Worm (Caenorhabditis elegans): Measurements from ENCODE around the gene F49E12.7.

ce11 chrII:8384344-8384743 lies 11.6 kb downstream of the F49E12.7 start:
- TF ChIP-seq lin-39 (tag; optimal IDR thresholded peaks at IDR 0.05) (no peak), sem-4 (tag; optimal IDR thresholded peaks at IDR 0.05) (no peak), ceh-16 (tag; optimal IDR thresholded peaks at IDR 0.05) (no peak), lsy-2 (tag; optimal IDR thresholded peaks at IDR 0.05) (no peak), nhr-237 (tag; optimal IDR thresholded peaks at IDR 0.05) (no peak), snpc-4 (tag; optimal IDR thresholded peaks at IDR 0.05) (no peak), fos-1 (tag; optimal IDR thresholded peaks at IDR 0.05) (peak; percentile 93), ama-1 (optimal IDR thresholded peaks at IDR 0.05) (no peak), elt-3 (tag; optimal IDR thresholded peaks at IDR 0.05) (no peak), nhr-11 (tag; optimal IDR thresholded peaks at IDR 0.05) (no peak), dmd-4 (tag; optimal IDR thresholded peaks at IDR 0.05) (no peak), sma-9 (GFP tag; optimal IDR thresholded peaks at IDR 0.05) (peak; percentile 72), sma-9 (tag; optimal IDR thresholded peaks at IDR 0.05) (no peak)
